Worm (Caenorhabditis elegans) whole organism, L2 larva: ENCODE measurements around the gene C56G2.22.

Experiments used
- F13H6.1 ChIP-seq: sonication (generic microtip); optimal IDR thresholded peaks from 2 replicates; lab custom pipeline; 2016; ENCODE audit warnings: missing genetic modification characterization, missing compliant biosample characterization
- alr-1 ChIP-seq: fragments of 150-350 bp; optimal IDR thresholded peaks from 2 replicates; lab custom pipeline; 2014; ENCODE audit warnings: missing biosample characterization, missing genetic modification characterization
- blmp-1 ChIP-seq: sonication (generic microtip); optimal IDR thresholded peaks from 2 replicates; lab custom pipeline; 2017; ENCODE audit warnings: missing genetic modification characterization, mild to moderate bottlenecking, missing compliant biosample characterization, antibody characterized with exemption, moderate library complexity; ENCODE audit not compliant: insufficient read depth
- lin-13 ChIP-seq: fragments of 150-350 bp; optimal IDR thresholded peaks from 2 replicates; lab custom pipeline; 2014; ENCODE audit warnings: missing biosample characterization, missing genetic modification reagents, missing genetic modification characterization
- nhr-21 ChIP-seq: fragments of 150-350 bp; optimal IDR thresholded peaks from 2 replicates; lab custom pipeline; 2014; ENCODE audit warnings: missing biosample characterization, missing genetic modification characterization
- nhr-23 ChIP-seq: fragments of 150-350 bp; optimal IDR thresholded peaks from 2 replicates; lab custom pipeline; 2014; ENCODE audit warnings: missing biosample characterization, missing genetic modification reagents, missing genetic modification characterization
- nhr-6 ChIP-seq: fragments of 150-350 bp; optimal IDR thresholded peaks from 2 replicates; lab custom pipeline; 2014; ENCODE audit warnings: missing biosample characterization, missing genetic modification characterization
- nhr-77 ChIP-seq: fragments of 150-350 bp; optimal IDR thresholded peaks from 2 replicates; lab custom pipeline; 2014; ENCODE audit warnings: missing biosample characterization, missing genetic modification characterization
- sem-4 ChIP-seq: fragments of 150-350 bp; optimal IDR thresholded peaks from 2 replicates; lab custom pipeline; 2014; ENCODE audit warnings: missing biosample characterization, missing genetic modification reagents, missing genetic modification characterization
- skn-1 ChIP-seq: sonication (generic microtip); optimal IDR thresholded peaks from 2 replicates; lab custom pipeline; 2017; ENCODE audit warnings: missing biosample characterization, missing genetic modification characterization
- sma-3 ChIP-seq: sonication (generic microtip); optimal IDR thresholded peaks from 2 replicates; lab custom pipeline; 2016; ENCODE audit warnings: missing genetic modification reagents, missing genetic modification characterization, missing compliant biosample characterization

- no peak for TF ChIP-seq nhr-6 (tag; lab: Kevin White, UChicago)
- TF ChIP-seq skn-1 = no peak
- no peak for TF ChIP-seq nhr-23 (tag; lab: Kevin White, UChicago)
- peak; percentile 30 for TF ChIP-seq F13H6.1 (tag; lab: Kevin White, UChicago)
- TF ChIP-seq nhr-77 (tag; lab: Kevin White, UChicago) = no peak
- no peak for TF ChIP-seq alr-1 (tag; lab: Kevin White, UChicago)
- TF ChIP-seq nhr-21 (tag; lab: Kevin White, UChicago) = no peak
- peak; percentile 50 for TF ChIP-seq sem-4 (tag; lab: Kevin White, UChicago)
- TF ChIP-seq blmp-1 = peak; percentile 31
- TF ChIP-seq sma-3 (GFP tag; lab: Kevin White, UChicago) = no peak
- no peak for TF ChIP-seq lin-13
Observed at ce11 chrIII:6360114-6360513, 13.9 kb downstream of the C56G2.22 start.
